Worm (Caenorhabditis elegans) whole organism, L2 larva: ENCODE results near the gene C09F9.2.

Source experiments
- C34F6.9 ChIP-seq: fragments of 150-350 bp; optimal IDR thresholded peaks from 2 replicates; lab custom pipeline; 2014; ENCODE audit warnings: missing biosample characterization, missing genetic modification characterization
- snpc-4 ChIP-seq: fragments of 150-350 bp; optimal IDR thresholded peaks from 2 replicates; lab custom pipeline; 2014; ENCODE audit warnings: missing biosample characterization, missing genetic modification characterization
- ztf-4 ChIP-seq: fragments of 150-350 bp; optimal IDR thresholded peaks from 2 replicates; lab custom pipeline; 2014; ENCODE audit warnings: missing biosample characterization, missing genetic modification characterization

- no peak for TF ChIP-seq snpc-4 (tag; lab: Kevin White, UChicago)
- no peak for TF ChIP-seq C34F6.9 (tag; lab: Kevin White, UChicago)
- no peak for TF ChIP-seq ztf-4 (tag; lab: Kevin White, UChicago)
Observed at ce11 chrII:14733424-14733823, 28.1 kb downstream of the C09F9.2 start, which contains the start of gene glna-1.
